Worm (Caenorhabditis elegans) whole organism, mixed stage, embryonic: ENCODE data around the gene Y102F5A.1.

Source experiments
- M03D4.4 ChIP-seq: sonication (generic microtip); optimal IDR thresholded peaks from 2 replicates; lab custom pipeline; 2017; ENCODE audit warnings: mild to moderate bottlenecking, missing genetic modification characterization, missing compliant biosample characterization
- bed-3 ChIP-seq: fragments of 200-800 bp; sonication (Bioruptor generic); optimal IDR thresholded peaks from 3 replicates; lab custom pipeline; 2018; ENCODE audit warnings: mild to moderate bottlenecking, missing genetic modification characterization, moderate library complexity, missing compliant biosample characterization
- blmp-1 ChIP-seq: fragments of 150-350 bp; optimal IDR thresholded peaks from 2 replicates; lab custom pipeline; 2014; ENCODE audit warnings: missing biosample characterization, missing genetic modification characterization
- ceh-39 ChIP-seq: fragments of 150-350 bp; optimal IDR thresholded peaks from 2 replicates; lab custom pipeline; 2014; ENCODE audit warnings: missing biosample characterization, missing genetic modification characterization
- ceh-43 ChIP-seq: fragments of 200-800 bp; sonication (Bioruptor generic); optimal IDR thresholded peaks from 2 replicates; lab custom pipeline; 2018; ENCODE audit warnings: mild to moderate bottlenecking, missing genetic modification characterization, moderate library complexity, missing compliant biosample characterization
- ceh-83 ChIP-seq: fragments of 200-800 bp; sonication (Bioruptor generic); optimal IDR thresholded peaks from 2 replicates; lab custom pipeline; 2018; ENCODE audit warnings: mild to moderate bottlenecking, missing genetic modification characterization, missing compliant biosample characterization
- ces-1 ChIP-seq: fragments of 150-350 bp; optimal IDR thresholded peaks from 2 replicates; lab custom pipeline; 2014; ENCODE audit warnings: missing biosample characterization, missing genetic modification reagents, missing genetic modification characterization
- cnd-1 ChIP-seq: fragments of 200-800 bp; sonication (Bioruptor generic); optimal IDR thresholded peaks from 2 replicates; lab custom pipeline; 2018; ENCODE audit warnings: mild to moderate bottlenecking, missing genetic modification characterization, missing compliant biosample characterization
- drap-1 ChIP-seq: fragments of 200-800 bp; sonication (Bioruptor generic); optimal IDR thresholded peaks from 3 replicates; lab custom pipeline; 2018; ENCODE audit warnings: mild to moderate bottlenecking, missing genetic modification characterization, missing compliant biosample characterization
- elt-1 ChIP-seq: sonication (generic microtip); optimal IDR thresholded peaks from 2 replicates; lab custom pipeline; 2017; ENCODE audit warnings: missing genetic modification characterization, mild to moderate bottlenecking, missing compliant biosample characterization, antibody characterized with exemption, moderate library complexity, borderline replicate concordance; ENCODE audit not compliant: insufficient read depth
- elt-3 ChIP-seq: fragments of 150-350 bp; optimal IDR thresholded peaks from 2 replicates; lab custom pipeline; 2014; ENCODE audit warnings: missing biosample characterization, missing genetic modification characterization
- ham-2 ChIP-seq: fragments of 200-800 bp; sonication (Bioruptor generic); optimal IDR thresholded peaks from 2 replicates; lab custom pipeline; 2018; ENCODE audit warnings: mild to moderate bottlenecking, missing genetic modification characterization, missing compliant biosample characterization
- hlh-1 ChIP-seq: fragments of 150-350 bp; optimal IDR thresholded peaks from 2 replicates; lab custom pipeline; 2014; ENCODE audit warnings: missing biosample characterization, missing genetic modification reagents, missing genetic modification characterization
- lin-32 ChIP-seq: fragments of 200-800 bp; sonication (Bioruptor generic); optimal IDR thresholded peaks from 2 replicates; lab custom pipeline; 2018; ENCODE audit warnings: mild to moderate bottlenecking, missing genetic modification characterization, missing compliant biosample characterization
- lsy-2 ChIP-seq: fragments of 150-350 bp; optimal IDR thresholded peaks from 2 replicates; lab custom pipeline; 2014; ENCODE audit warnings: missing biosample characterization, missing genetic modification characterization
- mep-1 ChIP-seq: fragments of 150-350 bp; optimal IDR thresholded peaks from 2 replicates; lab custom pipeline; 2017; ENCODE audit warnings: missing biosample characterization, missing genetic modification reagents, missing genetic modification characterization, inconsistent platforms
- mls-2 ChIP-seq: sonication (generic microtip); optimal IDR thresholded peaks from 2 replicates; lab custom pipeline; 2016; ENCODE audit warnings: mild to moderate bottlenecking, missing genetic modification characterization, moderate library complexity, missing compliant biosample characterization
- nhr-12 ChIP-seq: fragments of 150-350 bp; optimal IDR thresholded peaks from 2 replicates; lab custom pipeline; 2014; ENCODE audit warnings: missing biosample characterization, missing genetic modification characterization
- nhr-2 ChIP-seq: fragments of 150-350 bp; optimal IDR thresholded peaks from 2 replicates; lab custom pipeline; 2014; ENCODE audit warnings: missing biosample characterization, missing genetic modification characterization
- nhr-237 ChIP-seq: fragments of 150-350 bp; optimal IDR thresholded peaks from 2 replicates; lab custom pipeline; 2014; ENCODE audit warnings: missing biosample characterization, missing genetic modification characterization
- nhr-28 ChIP-seq: fragments of 150-350 bp; optimal IDR thresholded peaks from 2 replicates; lab custom pipeline; 2014; ENCODE audit warnings: missing biosample characterization, missing genetic modification characterization
- nhr-76 ChIP-seq: sonication (generic microtip); optimal IDR thresholded peaks from 2 replicates; lab custom pipeline; 2017; ENCODE audit warnings: missing biosample characterization, missing genetic modification characterization
- pha-4 ChIP-seq: fragments of 150-350 bp; optimal IDR thresholded peaks from 2 replicates; lab custom pipeline; 2018; ENCODE audit warnings: missing biosample characterization, missing genetic modification reagents, missing genetic modification characterization
- sem-2 ChIP-seq: fragments of 200-800 bp; sonication (Bioruptor generic); optimal IDR thresholded peaks from 2 replicates; lab custom pipeline; 2018; ENCODE audit warnings: mild to moderate bottlenecking, missing genetic modification characterization, missing compliant biosample characterization
- snpc-4 ChIP-seq: fragments of 150-350 bp; optimal IDR thresholded peaks from 2 replicates; lab custom pipeline; 2014; ENCODE audit warnings: missing biosample characterization, missing genetic modification characterization
- sptf-1 ChIP-seq: sonication (generic microtip); optimal IDR thresholded peaks from 2 replicates; lab custom pipeline; 2017; ENCODE audit warnings: mild to moderate bottlenecking, missing genetic modification characterization, moderate library complexity, missing compliant biosample characterization
- tbx-8 ChIP-seq: fragments of 200-800 bp; sonication (Bioruptor generic); optimal IDR thresholded peaks from 2 replicates; lab custom pipeline; 2018; ENCODE audit warnings: mild to moderate bottlenecking, missing genetic modification characterization, moderate library complexity, missing compliant biosample characterization
- unc-120 ChIP-seq: sonication (generic microtip); optimal IDR thresholded peaks from 2 replicates; lab custom pipeline; 2017; ENCODE audit warnings: missing genetic modification characterization, missing compliant biosample characterization; ENCODE audit not compliant: poor library complexity, severe bottlenecking
- unc-39 ChIP-seq: fragments of 150-350 bp; optimal IDR thresholded peaks from 2 replicates; lab custom pipeline; 2014; ENCODE audit warnings: missing biosample characterization, missing genetic modification characterization
- unc-62 ChIP-seq: fragments of 150-350 bp; optimal IDR thresholded peaks from 2 replicates; lab custom pipeline; 2014; ENCODE audit warnings: missing biosample characterization, missing genetic modification reagents, missing genetic modification characterization
- zip-8 ChIP-seq: fragments of 150-350 bp; optimal IDR thresholded peaks from 2 replicates; lab custom pipeline; 2014; ENCODE audit warnings: missing biosample characterization, missing genetic modification characterization
- ztf-11 ChIP-seq: fragments of 150-350 bp; optimal IDR thresholded peaks from 2 replicates; lab custom pipeline; 2014; ENCODE audit warnings: missing biosample characterization, missing genetic modification characterization

The Y102F5A.1 gene

ce11 chrX:11784230-11784629 is at the start of gene Y102F5A.1:
TSS of gene Y102F5A.1 (minus strand) at chrX:11784330.
- TF ChIP-seq unc-120: no peak
- TF ChIP-seq unc-39 (tag; lab: Kevin White, UChicago): no peak
- TF ChIP-seq unc-62: no peak
- no peak for TF ChIP-seq elt-1 (tag; lab: Kevin White, UChicago)

- TF ChIP-seq nhr-76 (tag; lab: Kevin White, UChicago) (no peak), hlh-1 (no peak), ceh-43 (no peak), pha-4 (tag; lab: Kevin White, UChicago) (no peak), ces-1 (GFP tag; lab: Kevin White, UChicago) (no peak), zip-8 (tag; lab: Kevin White, UChicago) (no peak), nhr-237 (tag; lab: Kevin White, UChicago) (no peak), sem-2 (GFP tag; lab: Kevin White, UChicago) (no peak), ztf-11 (tag; lab: Kevin White, UChicago) (no peak), blmp-1 (tag; lab: Kevin White, UChicago) (no peak), nhr-2 (no peak), ceh-83 (GFP tag; lab: Kevin White, UChicago) (no peak), ceh-39 (tag; lab: Kevin White, UChicago) (no peak), M03D4.4 (tag; lab: Kevin White, UChicago) (no peak), cnd-1 (tag; lab: Kevin White, UChicago) (no peak), elt-1 (tag; lab: Kevin White, UChicago) (no peak), sptf-1 (tag; lab: Kevin White, UChicago) (no peak), nhr-28 (tag; lab: Kevin White, UChicago) (no peak), lsy-2 (tag; lab: Kevin White, UChicago) (no peak)
Observed at ce11 chrX:11828661-11829060, 44.5 kb upstream of the Y102F5A.1 start.

- TF ChIP-seq M03D4.4 (tag; lab: Kevin White, UChicago): no peak
Observed at ce11 chrX:11827528-11827927, 43.4 kb upstream of the Y102F5A.1 start.

- no peak for TF ChIP-seq nhr-28 (tag; lab: Kevin White, UChicago)
Observed at ce11 chrX:11826892-11827291, 42.8 kb upstream of the Y102F5A.1 start.

- no peak for TF ChIP-seq nhr-12 (tag; lab: Kevin White, UChicago)
- no peak for TF ChIP-seq unc-120
- TF ChIP-seq elt-3 (tag; lab: Kevin White, UChicago): no peak
- no peak for TF ChIP-seq nhr-28 (tag; lab: Kevin White, UChicago)
- no peak for TF ChIP-seq mep-1
- no peak for TF ChIP-seq unc-39 (tag; lab: Kevin White, UChicago)
- no peak for TF ChIP-seq lin-32 (GFP tag; lab: Kevin White, UChicago)
- no peak for TF ChIP-seq tbx-8
- no peak for TF ChIP-seq drap-1 (GFP tag; lab: Kevin White, UChicago)
- no peak for TF ChIP-seq ces-1 (GFP tag; lab: Kevin White, UChicago)
- TF ChIP-seq bed-3 (GFP tag; lab: Kevin White, UChicago): no peak
- TF ChIP-seq mls-2 (tag; lab: Kevin White, UChicago): no peak
- TF ChIP-seq snpc-4 (tag; lab: Kevin White, UChicago): no peak
- no peak for TF ChIP-seq ceh-39 (tag; lab: Kevin White, UChicago)
- no peak for TF ChIP-seq ztf-11 (tag; lab: Kevin White, UChicago)
- TF ChIP-seq ham-2: no peak
- TF ChIP-seq zip-8 (tag; lab: Kevin White, UChicago): no peak
- TF ChIP-seq nhr-237 (tag; lab: Kevin White, UChicago): no peak
- no peak for TF ChIP-seq blmp-1 (tag; lab: Kevin White, UChicago)
Observed at ce11 chrX:11823704-11824103, 39.6 kb upstream of the Y102F5A.1 start, which contains the start of gene tag-241. TSS of gene tag-241 (plus strand) at chrX:11824004.
